Worm (Caenorhabditis elegans) whole organism, midembryonic: ENCODE measurements around the gene shw-3.

Experiments
- T22C8.4 ChIP-seq: fragments of 200-800 bp; sonication (Bioruptor generic); IDR thresholded peaks from 2 replicates; pipeline ENCODE4 v1.3.6; 2022; ENCODE audit warnings: missing genetic modification characterization, missing compliant biosample characterization
- cog-1 ChIP-seq: sonication (generic microtip); optimal IDR thresholded peaks from 2 replicates; lab custom pipeline; 2016; ENCODE audit warnings: missing genetic modification characterization, missing compliant biosample characterization
- flt-1 ChIP-seq: fragments of 200-800 bp; sonication (Bioruptor generic); IDR thresholded peaks from 2 replicates; pipeline ENCODE4 v1.3.6; 2022; ENCODE audit warnings: missing genetic modification characterization, missing compliant biosample characterization
- klf-2 ChIP-seq: fragments of 200-800 bp; sonication (Bioruptor generic); conservative IDR thresholded peaks from 2 replicates; pipeline ENCODE4 v1.3.6; 2022; ENCODE audit warnings: missing genetic modification reagents, missing genetic modification characterization, missing compliant biosample characterization
- med-1 ChIP-seq: sonication (generic microtip); optimal IDR thresholded peaks from 2 replicates; lab custom pipeline; 2017; ENCODE audit warnings: missing genetic modification characterization, mild to moderate bottlenecking, missing compliant biosample characterization, antibody characterized with exemption, missing genetic modification reagents; ENCODE audit not compliant: insufficient read depth
- ref-1 ChIP-seq: fragments of 200-800 bp; sonication (Bioruptor generic); conservative IDR thresholded peaks from 2 replicates; pipeline ENCODE4 v1.3.6; 2022; ENCODE audit warnings: missing genetic modification reagents, missing genetic modification characterization, missing compliant biosample characterization
- tab-1 ChIP-seq: fragments of 200-800 bp; sonication (Bioruptor generic); IDR thresholded peaks from 2 replicates; pipeline ENCODE4 v1.3.6; 2022; ENCODE audit warnings: missing genetic modification characterization, missing compliant biosample characterization
- ztf-23 ChIP-seq: fragments of 200-800 bp; sonication (Bioruptor generic); IDR thresholded peaks from 2 replicates; pipeline ENCODE4 v1.3.6; 2022; ENCODE audit warnings: missing genetic modification reagents, missing genetic modification characterization, missing compliant biosample characterization
- ztf-29 ChIP-seq: fragments of 200-800 bp; sonication (Bioruptor generic); IDR thresholded peaks from 2 replicates; pipeline ENCODE4 v1.3.6; 2022; ENCODE audit warnings: missing genetic modification reagents, missing genetic modification characterization, missing compliant biosample characterization

shw-3 gene

ce11 chrV:12937098-12937497, 49.9 kb downstream of the shw-3 start, which contains the start of gene T16G1.6:
Gene T16G1.6, minus strand, starts transcription at chrV:12937174.
- TF ChIP-seq ref-1 (no peak), cog-1 (tag; lab: Kevin White, UChicago) (no peak), T22C8.4 (GFP tag; lab: Robert Waterston, UW) (no peak), ztf-29 (GFP tag; lab: Robert Waterston, UW) (no peak), tab-1 (GFP tag; lab: Robert Waterston, UW) (no peak), klf-2 (no peak)

ce11 chrV:12934976-12935375, 52.0 kb downstream of the shw-3 start, which contains the start of gene T16G1.7:
Gene T16G1.7, minus strand, starts transcription at chrV:12935112.
- TF ChIP-seq klf-2 (no peak), tab-1 (GFP tag; lab: Robert Waterston, UW) (no peak), ztf-23 (no peak), flt-1 (no peak), T22C8.4 (GFP tag; lab: Robert Waterston, UW) (no peak), cog-1 (tag; lab: Kevin White, UChicago) (no peak), ztf-29 (GFP tag; lab: Robert Waterston, UW) (no peak), med-1 (GFP tag; lab: Kevin White, UChicago) (no peak)

ce11 chrV:12933654-12934053, 53.3 kb downstream of the shw-3 start:
- TF ChIP-seq T22C8.4 (GFP tag; lab: Robert Waterston, UW), result no peak
- TF ChIP-seq flt-1, result no peak
- no peak for TF ChIP-seq ztf-29 (GFP tag; lab: Robert Waterston, UW)
- no peak for TF ChIP-seq klf-2
- no peak for TF ChIP-seq ztf-23

DNA sequence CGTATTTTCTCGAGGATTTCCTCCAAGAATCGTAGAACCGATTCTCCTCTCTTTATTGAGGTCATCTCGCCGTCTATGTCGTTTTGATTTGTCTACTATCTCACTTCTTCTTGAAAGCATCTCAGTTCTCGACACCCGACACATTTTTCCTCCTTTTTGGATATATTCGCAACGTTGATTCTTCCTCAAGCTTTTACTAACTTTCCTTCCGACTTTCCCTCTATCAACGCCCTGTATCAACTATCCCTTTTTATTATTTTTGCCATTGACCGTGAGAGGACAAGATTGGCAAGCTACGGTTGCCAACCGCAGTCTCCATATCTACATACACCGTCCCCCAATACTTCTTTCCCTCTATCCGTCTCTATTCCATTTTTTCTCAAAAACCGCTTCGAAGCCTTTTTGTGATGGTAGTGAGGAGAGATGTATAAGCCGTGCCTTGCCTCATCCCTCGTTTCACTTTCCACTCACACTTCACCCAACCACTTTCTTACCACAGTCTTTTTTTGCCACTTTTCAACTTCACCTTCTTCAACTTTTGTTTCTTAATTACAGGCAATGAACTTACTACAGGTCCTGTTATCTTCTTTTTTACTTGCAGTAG, 57.9 kb downstream of the shw-3 start, which contains the start of gene T16G1.2:
Gene T16G1.2 (plus strand): TSS at position 554 of the 604 bp plus-strand sequence.
- no peak for TF ChIP-seq ztf-29 (GFP tag; lab: Robert Waterston, UW)
- TF ChIP-seq ztf-23, result no peak
- TF ChIP-seq med-1 (GFP tag; lab: Kevin White, UChicago), result no peak

ce11 chrV:12924128-12924527, 62.8 kb downstream of the shw-3 start, which contains the start of gene pqn-67:
Gene pqn-67, plus strand, starts transcription at chrV:12924428.
- TF ChIP-seq tab-1 (GFP tag; lab: Robert Waterston, UW), result no peak
- no peak for TF ChIP-seq klf-2
- TF ChIP-seq cog-1 (tag; lab: Kevin White, UChicago), result no peak
- no peak for TF ChIP-seq med-1 (GFP tag; lab: Kevin White, UChicago)
- no peak for TF ChIP-seq ref-1
- TF ChIP-seq T22C8.4 (GFP tag; lab: Robert Waterston, UW), result no peak
- no peak for TF ChIP-seq ztf-23
- TF ChIP-seq ztf-29 (GFP tag; lab: Robert Waterston, UW), result no peak
- TF ChIP-seq flt-1, result no peak
